Fruit fly (Drosophila melanogaster) whole organism, prepupa: ENCODE results near the gene IRSp53.

ENCODE experiments used
- Blimp-1 ChIP-seq: fragments of 200-800 bp; sonication (Bioruptor generic); optimal IDR thresholded peaks from 3 replicates; lab custom pipeline; 2017; ENCODE audit warnings: missing biosample characterization, missing genetic modification characterization, mild to moderate bottlenecking, moderate library complexity, missing genetic modification reagents
- CG10631 ChIP-seq: fragments of 200-800 bp; sonication (Bioruptor generic); optimal IDR thresholded peaks from 2 replicates; lab custom pipeline; 2016; ENCODE audit warnings: missing biosample characterization, missing genetic modification characterization
- CG10669 ChIP-seq: fragments of 200-800 bp; sonication (Bioruptor generic); optimal IDR thresholded peaks from 3 replicates; lab custom pipeline; 2018; ENCODE audit warnings: missing biosample characterization, mild to moderate bottlenecking, missing genetic modification characterization, moderate library complexity
- CG7368 ChIP-seq: fragments of 200-800 bp; sonication (Bioruptor generic); optimal IDR thresholded peaks from 3 replicates; lab custom pipeline; 2016; ENCODE audit warnings: missing biosample characterization, missing genetic modification characterization
- CG8632 ChIP-seq: fragments of 200-800 bp; sonication (Bioruptor generic); optimal IDR thresholded peaks from 3 replicates; lab custom pipeline; 2016; ENCODE audit warnings: missing biosample characterization, missing genetic modification characterization
- Gug ChIP-seq: fragments of 200-800 bp; sonication (Bioruptor generic); IDR thresholded peaks from 2 replicates; pipeline ENCODE4 v1.3.6; 2022; ENCODE audit warnings: missing biosample characterization, missing genetic modification characterization
- Hr39 ChIP-seq: fragments of 200-800 bp; sonication (Bioruptor generic); optimal IDR thresholded peaks from 2 replicates; lab custom pipeline; 2016; ENCODE audit warnings: missing biosample characterization, missing genetic modification characterization
- achi ChIP-seq: fragments of 200-800 bp; sonication (Bioruptor generic); optimal IDR thresholded peaks from 3 replicates; lab custom pipeline; 2016; ENCODE audit warnings: missing biosample characterization, missing genetic modification characterization
- fd59A ChIP-seq: fragments of 200-800 bp; sonication (Bioruptor generic); optimal IDR thresholded peaks from 2 replicates; lab custom pipeline; 2017; ENCODE audit warnings: missing biosample characterization, mild to moderate bottlenecking, missing genetic modification characterization, missing genetic modification reagents
- lz ChIP-seq: fragments of 200-800 bp; sonication (Bioruptor generic); optimal IDR thresholded peaks from 3 replicates; lab custom pipeline; 2016; ENCODE audit warnings: missing biosample characterization, missing genetic modification characterization
- topi ChIP-seq: fragments of 200-800 bp; sonication (Bioruptor generic); optimal IDR thresholded peaks from 3 replicates; lab custom pipeline; 2016; ENCODE audit warnings: missing biosample characterization, missing genetic modification characterization

- TF ChIP-seq Hr39 (GFP tag; lab: Kevin White, UChicago) (no peak), CG7368 (GFP tag; lab: Kevin White, UChicago) (no peak), CG10631 (GFP tag; lab: Kevin White, UChicago) (no peak), CG10669 (no peak), CG8632 (GFP tag; lab: Kevin White, UChicago) (no peak), Blimp-1 (GFP tag; lab: Kevin White, UChicago) (no peak), Gug (GFP tag; lab: Robert Waterston, UW) (no peak), achi (GFP tag; lab: Kevin White, UChicago) (no peak), topi (GFP tag; lab: Kevin White, UChicago) (no peak), lz (GFP tag; lab: Kevin White, UChicago) (no peak), fd59A (GFP tag; lab: Kevin White, UChicago) (no peak)
Measured at dm6 chr3L:11203820-11204449, 68.1 kb downstream of the IRSp53 start.
